Worm (Caenorhabditis elegans): ENCODE results near the gene bus-2.

The bus-2 gene

DNA sequence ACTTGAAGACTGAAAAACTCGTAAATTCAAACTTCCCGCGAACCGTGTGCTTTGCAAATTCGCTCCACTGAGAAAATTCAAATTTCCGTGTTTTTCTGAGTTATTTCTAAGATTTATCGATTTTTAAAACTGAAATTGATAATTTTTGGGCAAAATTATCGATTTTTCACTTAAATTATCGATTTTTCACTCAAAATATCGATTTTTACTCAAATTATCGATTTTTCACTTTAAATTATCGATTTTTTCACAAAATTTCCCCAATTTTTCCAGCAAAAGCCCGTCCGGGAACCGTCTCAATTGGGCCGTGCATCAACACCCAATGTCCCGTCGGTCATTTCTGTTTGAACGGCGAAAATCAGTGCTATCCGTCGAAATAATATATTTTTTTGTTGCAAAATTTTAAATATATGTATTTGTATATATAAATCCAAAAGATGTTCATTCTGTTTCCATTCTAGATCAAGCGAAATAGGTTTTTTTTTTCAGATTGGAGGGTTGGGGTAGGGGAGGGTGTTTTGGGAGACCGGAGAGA, 27.9 kb downstream of the bus-2 start:
- TF ChIP-seq nfya-1 (tag; optimal IDR thresholded peaks at IDR 0.05; ENCODE audit: insufficient read depth): no peak
- TF ChIP-seq ceh-28 (tag; optimal IDR thresholded peaks at IDR 0.05): peak; percentile 97

DNA sequence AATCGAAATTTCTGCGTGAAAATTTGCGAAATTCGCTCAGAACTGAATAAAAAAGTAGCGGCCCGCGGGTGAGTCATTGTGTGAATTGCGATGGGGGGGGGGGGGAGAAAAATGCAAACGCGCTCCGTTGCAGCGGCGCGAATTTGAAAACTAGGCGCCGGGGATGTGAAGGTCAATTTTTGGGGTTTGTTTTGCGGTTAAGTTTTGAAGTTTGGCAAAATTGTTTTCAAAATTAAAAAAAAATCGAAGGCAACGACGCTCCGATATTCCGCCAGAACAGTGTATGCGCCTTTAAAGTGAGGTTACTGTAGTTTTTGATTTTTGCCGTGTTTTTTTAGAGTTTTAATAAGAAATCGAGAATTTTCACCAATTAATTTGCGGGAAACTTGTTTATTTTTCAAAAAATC, 38.6 kb downstream of the bus-2 start:
- TF ChIP-seq mml-1 (tag; optimal IDR thresholded peaks at IDR 0.05) (no peak), lin-15B (tag; optimal IDR thresholded peaks at IDR 0.05) (peak; percentile 70), fkh-2 (tag; optimal IDR thresholded peaks at IDR 0.05) (no peak), nhr-43 (tag; optimal IDR thresholded peaks at IDR 0.05; ENCODE audit: poor library complexity, severe bottlenecking) (no peak), R02D3.7 (tag; optimal IDR thresholded peaks at IDR 0.05) (no peak), nhr-76 (tag; optimal IDR thresholded peaks at IDR 0.05) (no peak), nhr-12 (tag; optimal IDR thresholded peaks at IDR 0.05) (no peak), ceh-82 (tag; optimal IDR thresholded peaks at IDR 0.05) (no peak), nhr-23 (tag; optimal IDR thresholded peaks at IDR 0.05) (peak; percentile 77), nhr-25 (tag; optimal IDR thresholded peaks at IDR 0.05) (peak; percentile 60), ceh-28 (tag; optimal IDR thresholded peaks at IDR 0.05) (no peak), daf-12 (tag; optimal IDR thresholded peaks at IDR 0.05) (no peak), egl-27 (tag; optimal IDR thresholded peaks at IDR 0.05) (no peak), egl-5 (tag; optimal IDR thresholded peaks at IDR 0.05) (no peak), nhr-77 (tag; optimal IDR thresholded peaks at IDR 0.05) (no peak), nhr-237 (tag; optimal IDR thresholded peaks at IDR 0.05) (no peak), hmg-11 (tag; optimal IDR thresholded peaks at IDR 0.05) (peak; percentile 52), pqm-1 (tag; optimal IDR thresholded peaks at IDR 0.05) (no peak), zag-1 (tag; optimal IDR thresholded peaks at IDR 0.05) (no peak), ceh-16 (tag; optimal IDR thresholded peaks at IDR 0.05) (no peak), nfya-1 (tag; optimal IDR thresholded peaks at IDR 0.05; ENCODE audit: insufficient read depth) (peak; percentile 66), nhr-28 (tag; optimal IDR thresholded peaks at IDR 0.05) (no peak), aly-2 (tag; optimal IDR thresholded peaks at IDR 0.05) (no peak), jun-1 (tag; optimal IDR thresholded peaks at IDR 0.05) (peak; percentile 37), elt-3 (tag; optimal IDR thresholded peaks at IDR 0.05) (no peak), ztf-11 (tag; optimal IDR thresholded peaks at IDR 0.05) (no peak), sea-2 (GFP tag; optimal IDR thresholded peaks at IDR 0.05) (no peak), unc-39 (tag; optimal IDR thresholded peaks at IDR 0.05) (no peak), ceh-9 (tag; optimal IDR thresholded peaks at IDR 0.05) (no peak), unc-62 (GFP tag; optimal IDR thresholded peaks at IDR 0.05) (no peak), fkh-10 (GFP tag; optimal IDR thresholded peaks at IDR 0.05) (no peak), lsy-12 (tag; optimal IDR thresholded peaks at IDR 0.05) (peak; percentile 15), nhr-11 (tag; optimal IDR thresholded peaks at IDR 0.05) (no peak), ZK546.5 (tag; optimal IDR thresholded peaks at IDR 0.05) (no peak), pha-4 (tag; optimal IDR thresholded peaks at IDR 0.05) (peak; percentile 21), snpc-4 (tag; optimal IDR thresholded peaks at IDR 0.05) (peak; percentile 20), nhr-67 (tag; optimal IDR thresholded peaks at IDR 0.05) (no peak), skn-1 (tag; optimal IDR thresholded peaks at IDR 0.05) (no peak), elt-2 (tag; optimal IDR thresholded peaks at IDR 0.05) (no peak), fos-1 (tag; optimal IDR thresholded peaks at IDR 0.05) (peak; percentile 57), ama-1 (optimal IDR thresholded peaks at IDR 0.05) (peak; percentile 75), ztf-4 (tag; optimal IDR thresholded peaks at IDR 0.05) (no peak), mdl-1 (tag; optimal IDR thresholded peaks at IDR 0.05) (no peak), elt-1 (tag; optimal IDR thresholded peaks at IDR 0.05) (no peak), tbx-2 (tag; optimal IDR thresholded peaks at IDR 0.05) (no peak), eor-1 (tag; optimal IDR thresholded peaks at IDR 0.05) (no peak), lin-39 (tag; optimal IDR thresholded peaks at IDR 0.05) (peak; percentile 73)
